Fruit fly (Drosophila melanogaster): ENCODE measurements around the gene CG9121.

- no peak for TF ChIP-seq Lpt (GFP tag; optimal IDR thresholded peaks at IDR 0.05)
- TF ChIP-seq Sox15 (GFP tag; optimal IDR thresholded peaks at IDR 0.05), result peak; percentile 19
- TF ChIP-seq CG8632 (GFP tag; optimal IDR thresholded peaks at IDR 0.05), result peak; percentile 46
- 0 out of 2 replicates have a peak, but pooled peaks have one; percentile 12 for TF ChIP-seq Gug (GFP tag; IDR thresholded peaks at IDR 0.05)
- peak; percentile 89 for TF ChIP-seq Eip78C (GFP tag)
- TF ChIP-seq dsx (GFP tag; optimal IDR thresholded peaks at IDR 0.05; ENCODE audit: poor library complexity, severe bottlenecking), result peak; percentile 45
- no peak for TF ChIP-seq CG6854 (GFP tag; optimal IDR thresholded peaks at IDR 0.05)
Observed at dm6 chr2L:5059645-5060254, 8.9 kb upstream of the CG9121 start, which contains the start of gene Rpn11.

Data from whole organism, prepupa.